Fruit fly (Drosophila melanogaster) ovary, adult (tissue): ENCODE measurements around the gene Cyp12c1.
A peak's percentile ranks its signal among the peaks of the same experiment; 100 is the strongest.

Experiments used
- CG17801 ChIP-seq: fragments of 200-800 bp; optimal IDR thresholded peaks from 2 replicates; lab custom pipeline; 2019; ENCODE audit warnings: missing biosample characterization, mild to moderate bottlenecking, missing genetic modification characterization, moderate library complexity; ENCODE audit not compliant: partially characterized antibody

The Cyp12c1 gene

dm6 chr3L:18686220-18686801 lies at the start of gene Cyp12c1:
Gene Cyp12c1, minus strand, starts transcription at chr3L:18686319.
- no peak for TF ChIP-seq CG17801 (GFP tag; lab: Kevin White, UChicago)

- no peak for TF ChIP-seq CG17801 (GFP tag; lab: Kevin White, UChicago)
These were observed 37.1 kb upstream of the Cyp12c1 start, which contains the start of gene CG12477 for dm6 chr3L:18723172-18723571. Gene CG12477, minus strand, starts transcription at chr3L:18723272.

dm6 chr3L:18698312-18698711 lies 12.2 kb upstream of the Cyp12c1 start, which contains the start of gene Dic4:
Gene Dic4, minus strand, starts transcription at chr3L:18698412.
- no peak for TF ChIP-seq CG17801 (GFP tag; lab: Kevin White, UChicago)

dm6 chr3L:18693887-18694286 lies 7.8 kb upstream of the Cyp12c1 start, which contains the start of gene CG6893:
Gene CG6893, plus strand, starts transcription at chr3L:18694187.
- no peak for TF ChIP-seq CG17801 (GFP tag; lab: Kevin White, UChicago)

dm6 chr3L:18683846-18684245 lies 2.3 kb downstream of the Cyp12c1 start, which contains the start of gene Chmp1:
Gene Chmp1, minus strand, starts transcription at chr3L:18684061.
- peak; percentile 52 for TF ChIP-seq CG17801 (GFP tag; lab: Kevin White, UChicago)

dm6 chr3L:18681550-18682217 lies 4.4 kb downstream of the Cyp12c1 start, which contains the start of the genes Sgf11 and CG32202:
Gene Sgf11, minus strand, starts transcription at chr3L:18681836.
Gene CG32202, plus strand, starts transcription at chr3L:18682184.
- peak; percentile 57 for TF ChIP-seq CG17801 (GFP tag; lab: Kevin White, UChicago)

dm6 chr3L:18675363-18675866 lies 10.7 kb downstream of the Cyp12c1 start, which contains the start of the genes GNBP2 and GNBP1:
Gene GNBP2, minus strand, starts transcription at chr3L:18675413.
Gene GNBP1, plus strand, starts transcription at chr3L:18675800.
- peak; percentile 40 for TF ChIP-seq CG17801 (GFP tag; lab: Kevin White, UChicago)

dm6 chr3L:18672986-18673633 lies 13.0 kb downstream of the Cyp12c1 start, which contains the start of gene Capr:
Gene Capr, minus strand, starts transcription at chr3L:18673324.
- peak; percentile 60 for TF ChIP-seq CG17801 (GFP tag; lab: Kevin White, UChicago)

dm6 chr3L:18672203-18672602 lies 13.9 kb downstream of the Cyp12c1 start:
- TF ChIP-seq CG17801 (GFP tag; lab: Kevin White, UChicago): peak; percentile 11

- no peak for TF ChIP-seq CG17801 (GFP tag; lab: Kevin White, UChicago)
These were observed 16.2 kb downstream of the Cyp12c1 start for dm6 chr3L:18669874-18670273.

- TF ChIP-seq CG17801 (GFP tag; lab: Kevin White, UChicago): no peak
These were observed 19.0 kb downstream of the Cyp12c1 start, which contains the start of gene CG42495 for dm6 chr3L:18667115-18667514. Gene CG42495, plus strand, starts transcription at chr3L:18667361.

- no peak for TF ChIP-seq CG17801 (GFP tag; lab: Kevin White, UChicago)
These were observed 20.5 kb downstream of the Cyp12c1 start for dm6 chr3L:18665594-18665993.

dm6 chr3L:18653737-18654136 lies 32.4 kb downstream of the Cyp12c1 start:
- no peak for TF ChIP-seq CG17801 (GFP tag; lab: Kevin White, UChicago)

dm6 chr3L:18643222-18643621 lies 42.9 kb downstream of the Cyp12c1 start:
- no peak for TF ChIP-seq CG17801 (GFP tag; lab: Kevin White, UChicago)
